Worm (Caenorhabditis elegans): ENCODE measurements around the gene set-17.

set-17 gene

DNA sequence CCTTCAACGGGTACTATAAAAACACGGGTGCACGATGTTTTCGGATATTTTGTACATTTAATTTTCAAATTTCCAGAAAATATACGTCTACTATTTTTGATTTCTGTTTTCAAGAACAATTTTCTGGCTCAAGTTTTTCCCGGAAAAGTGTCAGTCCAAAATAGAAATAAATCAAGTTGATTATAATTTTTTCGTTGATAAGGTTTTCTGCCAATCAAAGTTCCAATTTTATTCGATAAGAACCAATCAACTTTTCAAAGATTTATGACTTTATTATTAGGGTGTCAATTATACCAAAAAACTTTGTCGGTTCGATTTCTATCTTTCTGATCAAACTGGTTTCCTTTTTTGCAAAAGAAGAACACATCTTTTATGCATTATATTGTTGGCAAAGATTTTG, 25.6 kb downstream of the set-17 start:
- TF ChIP-seq fos-1 (tag; optimal IDR thresholded peaks at IDR 0.05): peak; percentile 33
- no peak for TF ChIP-seq nhr-129 (tag; optimal IDR thresholded peaks at IDR 0.05)

DNA sequence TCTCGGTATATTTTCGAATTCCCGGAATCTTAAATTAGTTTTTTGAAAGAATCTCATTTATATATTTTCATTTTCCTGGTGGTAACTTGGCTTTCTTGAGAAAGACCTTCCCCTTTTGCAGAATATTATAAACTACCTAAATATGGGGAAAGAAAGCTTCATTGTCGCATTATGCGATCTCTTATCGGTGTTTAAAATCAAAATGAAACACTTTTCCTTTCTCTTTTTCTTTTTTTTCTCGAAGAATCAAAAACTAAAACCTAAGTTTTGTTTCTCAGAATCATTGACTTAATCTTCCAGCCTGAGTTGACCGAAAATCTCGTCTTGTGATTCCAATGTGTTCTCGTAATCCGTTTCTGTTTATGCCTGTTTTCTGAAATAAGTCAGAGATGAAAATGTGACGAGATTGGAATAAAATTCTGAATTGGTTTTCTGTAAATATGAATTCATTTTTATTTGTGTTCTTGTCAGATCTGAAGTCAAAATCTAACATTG, 27.7 kb downstream of the set-17 start:
- TF ChIP-seq egl-27 (tag; optimal IDR thresholded peaks at IDR 0.05): no peak
- no peak for TF ChIP-seq lsy-2 (tag; optimal IDR thresholded peaks at IDR 0.05)
- no peak for TF ChIP-seq ceh-16 (tag; optimal IDR thresholded peaks at IDR 0.05)
- no peak for TF ChIP-seq mab-5 (tag; optimal IDR thresholded peaks at IDR 0.05)
- peak; percentile 3 for TF ChIP-seq nhr-21 (tag; optimal IDR thresholded peaks at IDR 0.05)
- peak; percentile 31 for TF ChIP-seq unc-55 (GFP tag; optimal IDR thresholded peaks at IDR 0.05)

DNA sequence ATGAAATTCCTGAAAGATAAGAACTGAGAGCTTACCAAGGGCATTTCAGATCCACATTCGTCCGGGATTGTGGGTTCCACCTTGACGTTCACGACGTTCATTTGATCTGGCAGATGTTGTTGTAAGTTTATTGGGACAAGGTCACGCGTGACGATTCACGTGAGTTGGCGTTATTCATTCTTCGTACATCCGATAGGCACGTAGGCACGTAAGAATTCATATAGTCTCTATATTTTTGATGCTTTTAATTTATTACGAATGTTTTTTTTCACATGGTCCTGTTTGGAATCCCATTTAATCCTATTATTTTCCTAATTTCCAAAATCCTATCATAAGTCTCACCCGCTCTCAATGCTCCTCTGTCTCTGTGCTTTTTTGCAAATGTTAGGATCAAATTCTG, 28.4 kb downstream of the set-17 start, which contains the start of gene B0457.4:
B0457.4 (minus strand) TSS at position 101 of the 400 bp plus-strand sequence.
- TF ChIP-seq ama-1 (optimal IDR thresholded peaks at IDR 0.05) (no peak), lin-39 (tag; optimal IDR thresholded peaks at IDR 0.05) (no peak)

DNA sequence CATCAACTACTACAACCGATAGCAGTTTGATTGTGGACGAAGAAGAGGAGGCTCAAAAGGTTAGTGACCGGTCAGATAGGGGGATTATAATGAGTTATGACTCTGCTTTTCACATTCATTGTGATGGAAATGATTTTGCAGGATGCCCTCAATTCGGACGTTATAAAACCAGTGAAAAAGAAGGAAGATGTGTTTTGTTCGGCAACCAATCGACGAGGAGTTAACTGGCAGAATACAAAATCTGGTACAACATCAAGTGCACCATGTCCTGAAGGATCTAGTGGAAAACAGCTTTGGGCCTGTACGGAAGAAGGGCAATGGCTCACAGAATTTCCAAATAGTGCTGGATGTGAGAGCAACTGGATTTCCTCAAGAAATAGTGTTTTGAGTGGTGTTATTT, 36.4 kb downstream of the set-17 start:
- TF ChIP-seq lin-39 (tag; optimal IDR thresholded peaks at IDR 0.05): no peak
- TF ChIP-seq R02D3.7 (tag; optimal IDR thresholded peaks at IDR 0.05): no peak
- TF ChIP-seq mbf-1 (tag; optimal IDR thresholded peaks at IDR 0.05): no peak

DNA sequence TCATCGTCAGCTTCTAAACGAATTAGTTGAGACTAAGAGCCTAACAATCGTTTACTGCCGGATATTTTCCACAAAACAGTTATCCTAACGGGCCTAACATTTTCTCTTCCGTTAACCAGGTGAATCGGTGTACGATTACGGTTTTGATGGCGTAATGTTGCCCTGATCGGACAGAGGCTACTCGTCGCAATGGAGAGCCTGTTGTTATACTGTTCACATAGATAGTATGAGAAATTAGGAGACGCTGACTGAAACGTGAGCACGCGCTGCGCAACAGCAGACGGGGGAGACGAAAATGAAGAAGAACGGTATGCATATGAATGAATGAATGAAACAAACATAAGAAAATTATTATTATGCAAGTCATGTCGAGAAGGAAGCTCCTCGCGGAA, 40.9 kb downstream of the set-17 start:
- TF ChIP-seq lin-39 (tag; optimal IDR thresholded peaks at IDR 0.05): no peak
- no peak for TF ChIP-seq sma-3 (GFP tag; optimal IDR thresholded peaks at IDR 0.05)
- no peak for TF ChIP-seq nhr-77 (tag; optimal IDR thresholded peaks at IDR 0.05)
- no peak for TF ChIP-seq sem-4 (tag; optimal IDR thresholded peaks at IDR 0.05)
- no peak for TF ChIP-seq unc-62 (GFP tag; optimal IDR thresholded peaks at IDR 0.05)
- TF ChIP-seq elt-3 (tag; optimal IDR thresholded peaks at IDR 0.05): no peak
- TF ChIP-seq nhr-25 (tag; optimal IDR thresholded peaks at IDR 0.05): no peak
- TF ChIP-seq ceh-82 (tag; optimal IDR thresholded peaks at IDR 0.05): no peak
- TF ChIP-seq dmd-4 (tag; optimal IDR thresholded peaks at IDR 0.05): no peak
- TF ChIP-seq lsy-2 (tag; optimal IDR thresholded peaks at IDR 0.05): no peak
- no peak for TF ChIP-seq lin-13 (GFP tag; optimal IDR thresholded peaks at IDR 0.05)
- TF ChIP-seq crh-2 (tag; optimal IDR thresholded peaks at IDR 0.05): no peak
- TF ChIP-seq skn-1 (tag; optimal IDR thresholded peaks at IDR 0.05): no peak
- no peak for TF ChIP-seq mab-5 (tag; optimal IDR thresholded peaks at IDR 0.05)
- no peak for TF ChIP-seq ZK546.5 (tag; optimal IDR thresholded peaks at IDR 0.05)

DNA sequence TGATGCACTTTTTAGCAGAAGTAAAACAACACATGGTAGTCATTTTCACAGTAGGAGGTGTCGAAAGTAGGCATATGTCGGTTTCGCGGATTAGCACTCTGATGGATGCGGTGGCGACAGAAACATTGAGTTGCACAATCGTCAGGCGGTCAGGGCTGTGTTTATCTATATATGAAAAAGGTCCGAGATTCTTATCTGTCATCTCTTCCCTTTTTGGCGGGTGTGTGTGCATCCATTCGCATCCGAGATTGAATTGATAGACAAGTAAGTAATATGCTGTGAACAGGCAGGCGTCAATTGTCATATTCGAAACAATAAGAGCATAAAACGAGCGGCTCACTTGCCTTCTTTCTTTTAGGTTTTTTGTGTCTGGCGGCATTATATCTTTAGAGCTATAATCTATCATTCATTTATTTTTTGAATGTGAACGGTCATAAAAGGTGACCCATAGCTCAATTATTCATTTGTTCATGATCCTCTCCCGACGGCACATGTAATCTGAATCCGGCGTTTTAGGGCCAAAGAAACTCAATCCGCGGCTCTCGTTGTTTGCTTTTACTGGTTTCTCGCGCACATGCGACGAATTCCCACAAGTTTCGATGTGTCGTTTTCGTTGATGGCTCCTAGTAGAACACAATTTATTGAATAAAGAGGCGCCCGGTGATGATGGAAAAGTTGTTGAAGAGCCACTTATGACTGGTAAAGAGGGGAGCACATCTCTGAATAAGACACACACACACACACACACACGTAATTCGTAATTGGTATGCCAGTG, 41.5 kb downstream of the set-17 start:
- TF ChIP-seq unc-62 (GFP tag; optimal IDR thresholded peaks at IDR 0.05) (no peak), C34F6.9 (tag; optimal IDR thresholded peaks at IDR 0.05) (no peak), nhr-6 (tag; optimal IDR thresholded peaks at IDR 0.05) (no peak)

DNA sequence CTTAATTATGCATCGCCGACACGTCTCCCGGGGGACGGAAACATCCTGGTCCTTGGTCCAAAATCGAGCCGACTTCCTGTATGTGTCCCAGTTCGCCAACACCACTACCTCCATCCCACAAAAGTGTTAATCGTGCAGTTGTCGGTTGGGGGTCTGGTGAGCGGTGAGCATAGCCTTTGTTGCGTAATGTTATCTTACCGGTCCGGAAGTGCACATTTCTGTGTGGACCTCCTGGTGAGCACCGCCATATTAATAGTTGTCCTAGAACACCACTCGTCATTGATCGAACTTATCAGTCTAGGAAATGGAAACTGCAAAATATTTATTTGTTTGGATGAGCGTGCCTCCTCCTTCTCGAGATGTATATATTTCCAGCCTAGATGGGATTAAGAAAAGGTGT, 43.0 kb downstream of the set-17 start:
- TF ChIP-seq unc-39 (tag; optimal IDR thresholded peaks at IDR 0.05) (no peak), dmd-4 (tag; optimal IDR thresholded peaks at IDR 0.05) (no peak), nhr-25 (tag; optimal IDR thresholded peaks at IDR 0.05) (no peak), nhr-77 (tag; optimal IDR thresholded peaks at IDR 0.05) (no peak), ztf-4 (tag; optimal IDR thresholded peaks at IDR 0.05) (no peak), ama-1 (optimal IDR thresholded peaks at IDR 0.05) (no peak), snpc-4 (tag; optimal IDR thresholded peaks at IDR 0.05) (no peak), blmp-1 (tag; optimal IDR thresholded peaks at IDR 0.05; ENCODE audit: insufficient read depth) (no peak), lsy-2 (tag; optimal IDR thresholded peaks at IDR 0.05) (no peak), nhr-129 (tag; optimal IDR thresholded peaks at IDR 0.05) (no peak), egl-27 (tag; optimal IDR thresholded peaks at IDR 0.05) (no peak), C34F6.9 (tag; optimal IDR thresholded peaks at IDR 0.05) (no peak), nhr-21 (tag; optimal IDR thresholded peaks at IDR 0.05) (no peak), mbf-1 (tag; optimal IDR thresholded peaks at IDR 0.05) (no peak), sem-4 (tag; optimal IDR thresholded peaks at IDR 0.05) (no peak), nhr-6 (tag; optimal IDR thresholded peaks at IDR 0.05) (no peak), alr-1 (tag; optimal IDR thresholded peaks at IDR 0.05) (no peak), unc-55 (GFP tag; optimal IDR thresholded peaks at IDR 0.05) (no peak), aly-2 (tag; optimal IDR thresholded peaks at IDR 0.05) (no peak), R02D3.7 (tag; optimal IDR thresholded peaks at IDR 0.05) (no peak)

Measured in whole organism, L2 larva.